Fruit fly (Drosophila melanogaster) whole organism, embryonic: ENCODE results near the gene Trax.
A peak's percentile ranks its signal among the peaks of the same experiment; 100 is the strongest.

Experiments
- CG11723 ChIP-seq: fragments of 200-800 bp; sonication (Bioruptor generic); optimal IDR thresholded peaks from 2 replicates; lab custom pipeline; 2017; ENCODE audit warnings: missing biosample characterization, mild to moderate bottlenecking, missing genetic modification characterization
- CG13624 ChIP-seq: fragments of 200-800 bp; sonication (Bioruptor generic); optimal IDR thresholded peaks from 2 replicates; lab custom pipeline; 2016; ENCODE audit warnings: missing biosample characterization, missing genetic modification characterization
- CG1602 ChIP-seq: fragments of 200-800 bp; sonication (Bioruptor generic); optimal IDR thresholded peaks from 3 replicates; lab custom pipeline; 2016; ENCODE audit warnings: missing biosample characterization, missing genetic modification characterization
- CG1603 ChIP-seq: fragments of 200-800 bp; sonication (Bioruptor generic); optimal IDR thresholded peaks from 2 replicates; lab custom pipeline; 2019; ENCODE audit warnings: missing biosample characterization, mild to moderate bottlenecking, missing genetic modification characterization, moderate library complexity
- CG16815 ChIP-seq: fragments of 200-800 bp; sonication (Bioruptor generic); optimal IDR thresholded peaks from 3 replicates; lab custom pipeline; 2017; ENCODE audit warnings: missing biosample characterization, mild to moderate bottlenecking, missing genetic modification characterization
- CG18619 ChIP-seq: fragments of 200-800 bp; sonication (Bioruptor generic); optimal IDR thresholded peaks from 3 replicates; lab custom pipeline; 2017; ENCODE audit warnings: missing biosample characterization, mild to moderate bottlenecking, missing genetic modification characterization
- CG2120 ChIP-seq: fragments of 200-800 bp; sonication (Bioruptor generic); optimal IDR thresholded peaks from 3 replicates; lab custom pipeline; 2016; ENCODE audit warnings: missing biosample characterization, missing genetic modification characterization
- CG2202 ChIP-seq: fragments of 200-800 bp; sonication (Bioruptor generic); optimal IDR thresholded peaks from 2 replicates; lab custom pipeline; 2018; ENCODE audit warnings: missing biosample characterization, mild to moderate bottlenecking, missing genetic modification characterization
- CG2678 ChIP-seq: fragments of 200-800 bp; sonication (Bioruptor generic); optimal IDR thresholded peaks from 3 replicates; lab custom pipeline; 2019; ENCODE audit warnings: missing biosample characterization, mild to moderate bottlenecking, missing genetic modification characterization, moderate library complexity
- CG3847 ChIP-seq: fragments of 200-800 bp; sonication (Bioruptor generic); IDR thresholded peaks from 2 replicates; pipeline ENCODE4 v1.3.6; 2022; ENCODE audit warnings: missing biosample characterization, missing genetic modification characterization
- CG4282 ChIP-seq: fragments of 200-800 bp; sonication (Bioruptor generic); optimal IDR thresholded peaks from 2 replicates; lab custom pipeline; 2016; ENCODE audit warnings: missing biosample characterization, missing genetic modification characterization
- CG8478 ChIP-seq: fragments of >200 bp; optimal IDR thresholded peaks from 2 replicates; lab custom pipeline; 2018
- CG9437 ChIP-seq: fragments of 200-800 bp; sonication (Bioruptor generic); optimal IDR thresholded peaks from 2 replicates; lab custom pipeline; 2018; ENCODE audit warnings: missing biosample characterization, mild to moderate bottlenecking, missing genetic modification characterization
- CG9609 ChIP-seq: fragments of 200-800 bp; sonication (Bioruptor generic); optimal IDR thresholded peaks from 3 replicates; lab custom pipeline; 2016; ENCODE audit warnings: missing biosample characterization, missing genetic modification characterization
- CG9876 ChIP-seq: fragments of 200-800 bp; sonication (Bioruptor generic); optimal IDR thresholded peaks from 2 replicates; lab custom pipeline; 2016; ENCODE audit warnings: missing biosample characterization, missing genetic modification characterization
- Chrac-16 ChIP-seq: fragments of 200-800 bp; sonication (Bioruptor generic); optimal IDR thresholded peaks from 3 replicates; lab custom pipeline; 2016; ENCODE audit warnings: missing biosample characterization, missing genetic modification characterization
- CkIIα-i1 ChIP-seq: fragments of 200-800 bp; sonication (Bioruptor generic); IDR thresholded peaks from 2 replicates; pipeline ENCODE4 v1.3.6; 2022; ENCODE audit warnings: missing biosample characterization, missing genetic modification characterization
- D ChIP-seq, 2 experiments: fragments of 200-800 bp in 1 of 2; fragments of >200 bp in 1 of 2; sonication (Bioruptor generic) in 1 of 2; optimal IDR thresholded peaks; 2 replicates in 1 of 2; 3 replicates in 1 of 2; lab custom pipeline; 2017; ENCODE audit warnings: mild to moderate bottlenecking in 1 of 2, missing biosample characterization in 1 of 2, missing genetic modification characterization in 1 of 2, missing genetic modification reagents in 1 of 2
- E2f2 ChIP-seq: fragments of 200-800 bp; sonication (Bioruptor generic); IDR thresholded peaks from 2 replicates; pipeline ENCODE4 v1.3.6; 2022; ENCODE audit warnings: missing biosample characterization, missing genetic modification characterization
- ERR ChIP-seq: fragments of 200-800 bp; sonication (Bioruptor generic); optimal IDR thresholded peaks from 2 replicates; lab custom pipeline; 2016; ENCODE audit warnings: missing biosample characterization, missing genetic modification characterization
- Ets65A ChIP-seq: fragments of 200-800 bp; sonication (Bioruptor generic); peaks from one replicate; lab custom pipeline; 2016; ENCODE audit warnings: missing biosample characterization, missing genetic modification characterization
- Fer1 ChIP-seq: fragments of 200-800 bp; sonication (Bioruptor generic); optimal IDR thresholded peaks from 2 replicates; lab custom pipeline; 2017; ENCODE audit warnings: missing biosample characterization, mild to moderate bottlenecking, missing genetic modification characterization
- Fer3 ChIP-seq: fragments of 200-800 bp; sonication (Bioruptor generic); optimal IDR thresholded peaks from 2 replicates; lab custom pipeline; 2018; ENCODE audit warnings: missing biosample characterization, mild to moderate bottlenecking, missing genetic modification characterization, moderate library complexity
- Gsc ChIP-seq: fragments of 200-800 bp; sonication (Bioruptor generic); IDR thresholded peaks from 2 replicates; pipeline ENCODE4 v1.3.6; 2022; ENCODE audit warnings: missing biosample characterization, missing genetic modification characterization
- Hmx ChIP-seq: fragments of 200-800 bp; sonication (Bioruptor generic); optimal IDR thresholded peaks from 2 replicates; lab custom pipeline; 2016; ENCODE audit warnings: missing biosample characterization, missing genetic modification characterization
- Lhr ChIP-seq: fragments of 200-800 bp; sonication (Bioruptor generic); optimal IDR thresholded peaks from 3 replicates; lab custom pipeline; 2017; ENCODE audit warnings: mild to moderate bottlenecking, missing biosample characterization, missing genetic modification reagents, missing genetic modification characterization
- Lim3 ChIP-seq: fragments of 200-800 bp; sonication (Bioruptor generic); IDR thresholded peaks from 2 replicates; pipeline ENCODE4 v1.3.6; 2022; ENCODE audit warnings: missing biosample characterization, missing genetic modification characterization
- Lpt ChIP-seq: fragments of >200 bp; optimal IDR thresholded peaks from 2 replicates; lab custom pipeline; 2018; ENCODE audit warnings: missing biosample characterization, missing genetic modification characterization
- MBD-R2 ChIP-seq: fragments of 200-800 bp; sonication (Bioruptor generic); IDR thresholded peaks from 2 replicates; pipeline ENCODE4 v1.3.6; 2022; ENCODE audit warnings: missing biosample characterization, missing genetic modification characterization
- Neu2 ChIP-seq: fragments of 200-800 bp; sonication (Bioruptor generic); optimal IDR thresholded peaks from 3 replicates; lab custom pipeline; 2016; ENCODE audit warnings: missing biosample characterization, missing genetic modification characterization, borderline replicate concordance
- Sox100B ChIP-seq: fragments of 200-800 bp; sonication (Bioruptor generic); optimal IDR thresholded peaks from 3 replicates; lab custom pipeline; 2018; ENCODE audit warnings: missing biosample characterization, mild to moderate bottlenecking, missing genetic modification characterization
- Tbp ChIP-seq: fragments of >200 bp; optimal IDR thresholded peaks from 2 replicates; lab custom pipeline; 2018; ENCODE audit warnings: missing biosample characterization, missing genetic modification characterization
- aop ChIP-seq: fragments of 200-800 bp; sonication (Bioruptor generic); IDR thresholded peaks from 2 replicates; pipeline ENCODE4 v1.3.6; 2022; ENCODE audit warnings: missing biosample characterization, missing genetic modification characterization
- ase ChIP-seq: fragments of 200-800 bp; sonication (Bioruptor generic); IDR thresholded peaks from 3 replicates; pipeline ENCODE4 v1.3.6; 2022; ENCODE audit warnings: missing biosample characterization, missing genetic modification characterization
- ato ChIP-seq: fragments of 200-800 bp; sonication (Bioruptor generic); IDR thresholded peaks from 2 replicates; pipeline ENCODE4 v1.3.6; 2022; ENCODE audit warnings: missing biosample characterization, missing genetic modification characterization; ENCODE audit not compliant: partially characterized antibody
- caup ChIP-seq: fragments of 200-800 bp; sonication (Bioruptor generic); optimal IDR thresholded peaks from 3 replicates; lab custom pipeline; 2017; ENCODE audit warnings: missing biosample characterization, mild to moderate bottlenecking, missing genetic modification characterization, moderate library complexity; ENCODE audit not compliant: severe bottlenecking
- ci ChIP-seq: fragments of 200-800 bp; sonication (Bioruptor generic); IDR thresholded peaks from 3 replicates; pipeline ENCODE4 v1.3.6; 2022; ENCODE audit warnings: missing biosample characterization, missing genetic modification characterization
- dan ChIP-seq: fragments of 200-800 bp; sonication (Bioruptor generic); IDR thresholded peaks from 2 replicates; pipeline ENCODE4 v1.3.6; 2022; ENCODE audit warnings: missing biosample characterization, missing genetic modification characterization
- exex ChIP-seq: fragments of 200-800 bp; sonication (Bioruptor generic); optimal IDR thresholded peaks from 4 replicates; lab custom pipeline; 2018; ENCODE audit warnings: missing biosample characterization, mild to moderate bottlenecking, missing genetic modification characterization, moderate library complexity
- eyg ChIP-seq: fragments of 200-800 bp; sonication (Bioruptor generic); optimal IDR thresholded peaks from 3 replicates; lab custom pipeline; 2016; ENCODE audit warnings: missing biosample characterization, missing genetic modification characterization
- lbe ChIP-seq: fragments of 200-800 bp; sonication (Bioruptor generic); optimal IDR thresholded peaks from 2 replicates; lab custom pipeline; 2016; ENCODE audit warnings: missing biosample characterization, mild to moderate bottlenecking, missing genetic modification characterization
- nerfin-1 ChIP-seq: fragments of 200-800 bp; sonication (Bioruptor generic); optimal IDR thresholded peaks from 3 replicates; lab custom pipeline; 2019; ENCODE audit warnings: missing biosample characterization, mild to moderate bottlenecking, missing genetic modification characterization, moderate library complexity
- odd ChIP-seq: fragments of 200-800 bp; sonication (Bioruptor generic); optimal IDR thresholded peaks from 2 replicates; lab custom pipeline; 2017; ENCODE audit warnings: missing biosample characterization, mild to moderate bottlenecking, missing genetic modification characterization
- ranshi ChIP-seq: fragments of 200-800 bp; sonication (Bioruptor generic); IDR thresholded peaks from 2 replicates; pipeline ENCODE4 v1.3.6; 2022; ENCODE audit warnings: missing biosample characterization, missing genetic modification characterization
- salm ChIP-seq: fragments of 200-800 bp; sonication (Bioruptor generic); optimal IDR thresholded peaks from 2 replicates; lab custom pipeline; 2018; ENCODE audit warnings: missing biosample characterization, mild to moderate bottlenecking, missing genetic modification characterization
- sisA ChIP-seq: fragments of 200-800 bp; sonication (Bioruptor generic); IDR thresholded peaks from 2 replicates; pipeline ENCODE4 v1.3.6; 2022; ENCODE audit warnings: missing biosample characterization, missing genetic modification characterization
- slbo ChIP-seq: fragments of 200-800 bp; sonication (Bioruptor generic); IDR thresholded peaks from 2 replicates; pipeline ENCODE4 v1.3.6; 2022; ENCODE audit warnings: missing biosample characterization, missing genetic modification characterization
- tna ChIP-seq: fragments of 200-800 bp; sonication (Bioruptor generic); IDR thresholded peaks from 2 replicates; pipeline ENCODE4 v1.3.6; 2022; ENCODE audit warnings: missing biosample characterization, missing genetic modification characterization; ENCODE audit not compliant: partially characterized antibody
- ttk ChIP-seq: fragments of 200-800 bp; sonication (Bioruptor generic); IDR thresholded peaks from 2 replicates; pipeline ENCODE4 v2.1.2; 2022; ENCODE audit warnings: missing biosample characterization, missing genetic modification characterization
- tup ChIP-seq: fragments of 200-800 bp; sonication (Bioruptor generic); optimal IDR thresholded peaks from 2 replicates; lab custom pipeline; 2016; ENCODE audit warnings: missing biosample characterization, mild to moderate bottlenecking, missing genetic modification characterization, moderate library complexity
- unpg ChIP-seq: fragments of 200-800 bp; sonication (Bioruptor generic); optimal IDR thresholded peaks from 3 replicates; lab custom pipeline; 2018; ENCODE audit warnings: missing biosample characterization, mild to moderate bottlenecking, missing genetic modification characterization, moderate library complexity
- vvl ChIP-seq: fragments of 200-800 bp; sonication (Bioruptor generic); IDR thresholded peaks from 2 replicates; pipeline ENCODE4 v1.3.6; 2022; ENCODE audit warnings: missing biosample characterization, missing genetic modification characterization
- wdn ChIP-seq: fragments of 200-800 bp; sonication (Bioruptor generic); IDR thresholded peaks from 2 replicates; pipeline ENCODE4 v1.3.6; 2022; ENCODE audit warnings: missing biosample characterization, missing genetic modification characterization

Trax gene

DNA sequence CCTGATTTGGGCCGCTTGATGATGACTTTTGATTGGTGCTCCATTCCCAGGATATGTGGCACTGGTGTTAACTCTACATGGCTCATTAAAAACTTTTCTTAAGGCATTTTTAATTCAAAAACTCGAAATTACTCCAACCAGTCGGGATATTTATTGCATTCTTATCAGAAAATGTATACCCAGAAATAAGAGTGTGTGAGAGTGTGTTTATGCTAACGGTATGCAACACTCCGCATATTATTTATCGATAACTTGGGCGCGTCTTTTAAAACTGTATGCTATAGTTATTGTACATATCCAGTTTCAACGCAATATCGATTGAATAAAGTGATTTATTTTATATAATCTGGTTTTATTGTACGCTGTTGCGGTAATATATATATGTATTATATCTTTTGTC, 6.0 kb downstream of the Trax start, which contains the start of gene CG34404 (continued):
- TF ChIP-seq Lim3 (GFP tag; lab: Robert Waterston, UW) (no peak), CG4282 (no peak), Ets65A (no peak), CG8478 (lab: Kevin White, UChicago) (no peak), dan (GFP tag; lab: Robert Waterston, UW) (no peak), exex (tag; lab: Kevin White, UChicago) (no peak), CG2120 (GFP tag; lab: Kevin White, UChicago) (peak; percentile 15), tna (GFP tag; lab: Robert Waterston, UW) (no peak; the same call in 1 of the 2 replicates), unpg (peak; percentile 6), vvl (no peak), sisA (no peak), CG9609 (GFP tag; lab: Kevin White, UChicago) (no peak), tup (GFP tag; lab: Kevin White, UChicago) (no peak), ase (no peak), CG1602 (no peak), CG11723 (no peak), CkIIα-i1 (GFP tag; lab: Robert Waterston, UW) (no peak), CG18619 (GFP tag; lab: Kevin White, UChicago) (no peak), slbo (GFP tag; lab: Robert Waterston, UW) (no peak), CG9876 (no peak), CG3847 (GFP tag; lab: Robert Waterston, UW) (no peak), E2f2 (GFP tag; lab: Robert Waterston, UW) (peak; percentile 89), Fer3 (tag; lab: Kevin White, UChicago) (no peak), salm (tag; lab: Kevin White, UChicago) (no peak), ttk (no peak), Hmx (GFP tag; lab: Kevin White, UChicago) (no peak), nerfin-1 (tag; lab: Kevin White, UChicago) (no peak), ranshi (GFP tag; lab: Robert Waterston, UW) (no peak), Sox100B (GFP tag; lab: Kevin White, UChicago) (no peak), lbe (no peak), wdn (GFP tag; lab: Robert Waterston, UW) (no peak), CG2678 (tag; lab: Kevin White, UChicago) (no peak), CG13624 (GFP tag; lab: Kevin White, UChicago) (no peak), Chrac-16 (no peak), D (optimal IDR thresholded peaks at IDR 0.05; lab: Kevin White, UChicago) (no peak), D (GFP tag; optimal IDR thresholded peaks at IDR 0.05; lab: Kevin White, UChicago) (no peak), Lpt (GFP tag; lab: Kevin White, UChicago) (no peak), ERR (GFP tag; lab: Kevin White, UChicago) (no peak), Tbp (no peak), Neu2 (no peak), aop (no peak), eyg (GFP tag; lab: Kevin White, UChicago) (no peak), caup (GFP tag; lab: Kevin White, UChicago) (no peak), Lhr (GFP tag; lab: Kevin White, UChicago) (no peak), Gsc (GFP tag; lab: Robert Waterston, UW) (no peak), ato (GFP tag; lab: Robert Waterston, UW) (peak; percentile 17; the same call in 1 of the 2 replicates), CG9437 (GFP tag; lab: Kevin White, UChicago) (no peak), odd (no peak), Fer1 (GFP tag; lab: Kevin White, UChicago) (no peak), CG16815 (GFP tag; lab: Kevin White, UChicago) (no peak), CG2202 (tag; lab: Kevin White, UChicago) (no peak), MBD-R2 (GFP tag; lab: Robert Waterston, UW) (peak; percentile 39; the same call in 1 of the 2 replicates), ci (no peak), CG1603 (tag; lab: Kevin White, UChicago) (peak; percentile 59)
